Worm (Caenorhabditis elegans) whole organism, L2 larva: ENCODE measurements around the gene aptf-3.

Experiments used
- C34F6.9 ChIP-seq: fragments of 150-350 bp; optimal IDR thresholded peaks from 2 replicates; lab custom pipeline; 2014; ENCODE audit warnings: missing biosample characterization, missing genetic modification characterization
- R02D3.7 ChIP-seq: fragments of 150-350 bp; optimal IDR thresholded peaks from 2 replicates; lab custom pipeline; 2014; ENCODE audit warnings: missing biosample characterization, missing genetic modification characterization
- Y55F3AM.14 ChIP-seq: fragments of 200-800 bp; sonication (Bioruptor generic); optimal IDR thresholded peaks from 2 replicates; lab custom pipeline; 2018; ENCODE audit warnings: mild to moderate bottlenecking, missing genetic modification characterization, missing compliant biosample characterization
- ZK546.5 ChIP-seq: sonication (generic microtip); optimal IDR thresholded peaks from 2 replicates; lab custom pipeline; 2017; ENCODE audit warnings: missing biosample characterization, missing genetic modification characterization
- alr-1 ChIP-seq: fragments of 150-350 bp; optimal IDR thresholded peaks from 2 replicates; lab custom pipeline; 2014; ENCODE audit warnings: missing biosample characterization, missing genetic modification characterization
- ama-1 ChIP-seq: fragments of 150-350 bp; optimal IDR thresholded peaks from 2 replicates; lab custom pipeline; 2018; ENCODE audit warnings: inconsistent platforms
- ceh-16 ChIP-seq: fragments of 150-350 bp; optimal IDR thresholded peaks from 2 replicates; lab custom pipeline; 2014; ENCODE audit warnings: missing biosample characterization, missing genetic modification characterization
- crh-2 ChIP-seq: sonication (generic microtip); optimal IDR thresholded peaks from 2 replicates; lab custom pipeline; 2017; ENCODE audit warnings: missing biosample characterization, missing genetic modification characterization
- fos-1 ChIP-seq: fragments of 150-350 bp; optimal IDR thresholded peaks from 2 replicates; lab custom pipeline; 2014; ENCODE audit warnings: missing biosample characterization, missing genetic modification characterization
- gmeb-1 ChIP-seq: fragments of 150-350 bp; optimal IDR thresholded peaks from 2 replicates; lab custom pipeline; 2014; ENCODE audit warnings: missing biosample characterization, missing genetic modification characterization
- lin-11 ChIP-seq: fragments of 150-350 bp; sonication (generic microtip); optimal IDR thresholded peaks from 2 replicates; lab custom pipeline; 2014; ENCODE audit warnings: missing biosample characterization, missing genetic modification characterization, inconsistent platforms, mixed read lengths
- lsy-2 ChIP-seq, 2 experiments: fragments of 150-350 bp in 1 of 2; sonication (generic microtip) in 1 of 2; optimal IDR thresholded peaks; 2 replicates each; lab custom pipeline; 2014 to 2017; ENCODE audit warnings: missing biosample characterization in 2 of 2, missing genetic modification characterization in 2 of 2
- mab-5 ChIP-seq: fragments of 150-350 bp; optimal IDR thresholded peaks from 2 replicates; lab custom pipeline; 2014; ENCODE audit warnings: missing biosample characterization, missing genetic modification characterization
- mbf-1 ChIP-seq: sonication (generic microtip); optimal IDR thresholded peaks from 2 replicates; lab custom pipeline; 2017; ENCODE audit warnings: missing biosample characterization, missing genetic modification characterization
- mdl-1 ChIP-seq, 2 experiments: fragments of 150-350 bp in 1 of 2; sonication (generic microtip) in 1 of 2; optimal IDR thresholded peaks; 2 replicates each; lab custom pipeline; 2017; ENCODE audit warnings: missing biosample characterization in 2 of 2, missing genetic modification characterization in 2 of 2
- nhr-10 ChIP-seq: sonication (generic microtip); optimal IDR thresholded peaks from 2 replicates; lab custom pipeline; 2017; ENCODE audit warnings: missing biosample characterization, missing genetic modification characterization
- nhr-11 ChIP-seq: fragments of 150-350 bp; optimal IDR thresholded peaks from 2 replicates; lab custom pipeline; 2014; ENCODE audit warnings: missing biosample characterization, missing genetic modification characterization
- nhr-12 ChIP-seq: fragments of 150-350 bp; optimal IDR thresholded peaks from 2 replicates; lab custom pipeline; 2014; ENCODE audit warnings: missing biosample characterization, missing genetic modification characterization
- nhr-129 ChIP-seq: fragments of 150-350 bp; optimal IDR thresholded peaks from 2 replicates; lab custom pipeline; 2014; ENCODE audit warnings: missing biosample characterization, missing genetic modification characterization
- nhr-21 ChIP-seq: fragments of 150-350 bp; optimal IDR thresholded peaks from 2 replicates; lab custom pipeline; 2014; ENCODE audit warnings: missing biosample characterization, missing genetic modification characterization
- nhr-237 ChIP-seq: fragments of 150-350 bp; optimal IDR thresholded peaks from 2 replicates; lab custom pipeline; 2014; ENCODE audit warnings: missing biosample characterization, missing genetic modification characterization
- nhr-25 ChIP-seq: fragments of 150-350 bp; sonication (generic microtip); optimal IDR thresholded peaks from 3 replicates; lab custom pipeline; 2014; ENCODE audit warnings: missing biosample characterization, missing genetic modification characterization
- nhr-6 ChIP-seq: fragments of 150-350 bp; optimal IDR thresholded peaks from 2 replicates; lab custom pipeline; 2014; ENCODE audit warnings: missing biosample characterization, missing genetic modification characterization
- peb-1 ChIP-seq: fragments of 150-350 bp; optimal IDR thresholded peaks from 2 replicates; lab custom pipeline; 2014; ENCODE audit warnings: missing biosample characterization, missing genetic modification characterization
- sem-4 ChIP-seq: fragments of 150-350 bp; optimal IDR thresholded peaks from 2 replicates; lab custom pipeline; 2014; ENCODE audit warnings: missing biosample characterization, missing genetic modification reagents, missing genetic modification characterization
- skn-1 ChIP-seq: sonication (generic microtip); optimal IDR thresholded peaks from 2 replicates; lab custom pipeline; 2017; ENCODE audit warnings: missing biosample characterization, missing genetic modification characterization
- sma-3 ChIP-seq: sonication (generic microtip); optimal IDR thresholded peaks from 2 replicates; lab custom pipeline; 2016; ENCODE audit warnings: missing genetic modification reagents, missing genetic modification characterization, missing compliant biosample characterization
- sma-9 ChIP-seq, 2 experiments: fragments of 150-350 bp in 1 of 2; sonication (generic microtip) in 1 of 2; optimal IDR thresholded peaks; 2 replicates each; lab custom pipeline; 2014 to 2016; ENCODE audit warnings: missing genetic modification characterization in 2 of 2, mild to moderate bottlenecking in 1 of 2, missing biosample characterization in 1 of 2, missing compliant biosample characterization in 1 of 2, missing genetic modification reagents in 1 of 2, moderate library complexity in 1 of 2
- snpc-4 ChIP-seq: fragments of 150-350 bp; optimal IDR thresholded peaks from 2 replicates; lab custom pipeline; 2014; ENCODE audit warnings: missing biosample characterization, missing genetic modification characterization
- unc-39 ChIP-seq: fragments of 150-350 bp; optimal IDR thresholded peaks from 2 replicates; lab custom pipeline; 2014; ENCODE audit warnings: missing biosample characterization, missing genetic modification characterization
- unc-55 ChIP-seq: fragments of 150-350 bp; sonication (generic microtip); optimal IDR thresholded peaks from 3 replicates; lab custom pipeline; 2014; ENCODE audit warnings: missing biosample characterization, missing genetic modification reagents, missing genetic modification characterization
- zag-1 ChIP-seq: fragments of 150-350 bp; optimal IDR thresholded peaks from 2 replicates; lab custom pipeline; 2014; ENCODE audit warnings: missing biosample characterization, missing genetic modification characterization
- ztf-1 ChIP-seq: fragments of 200-800 bp; sonication (Bioruptor generic); conservative IDR thresholded peaks from 2 replicates; pipeline ENCODE4 v1.3.6; 2022; ENCODE audit warnings: missing genetic modification characterization, missing compliant biosample characterization
- ztf-11 ChIP-seq: sonication (generic microtip); optimal IDR thresholded peaks from 2 replicates; lab custom pipeline; 2017; ENCODE audit warnings: missing biosample characterization, missing genetic modification characterization
- ztf-4 ChIP-seq: fragments of 150-350 bp; optimal IDR thresholded peaks from 2 replicates; lab custom pipeline; 2014; ENCODE audit warnings: missing biosample characterization, missing genetic modification characterization

Gene aptf-3

DNA sequence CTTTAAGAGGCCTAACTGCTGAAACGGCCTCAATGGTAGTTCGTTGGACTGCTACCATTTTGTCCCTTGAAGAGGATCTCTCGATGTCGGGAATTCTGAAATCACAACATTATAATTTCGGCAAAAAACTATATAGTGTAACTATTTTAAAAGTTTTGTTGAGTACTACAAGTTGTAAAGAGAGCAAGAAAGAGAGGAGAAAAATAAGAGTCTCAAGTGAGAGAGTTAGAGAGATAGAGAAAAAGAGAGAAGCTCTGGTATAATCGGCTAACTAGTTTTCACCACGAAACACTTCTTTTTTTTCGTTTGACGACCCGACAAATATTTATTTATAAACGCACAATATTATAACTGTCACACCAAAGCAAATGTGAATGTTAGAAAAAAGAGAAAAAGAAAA lies 43.6 kb downstream of the aptf-3 start, which contains the start of gene vab-9:
vab-9 (minus strand) TSS at position 101 of the 400 bp plus-strand sequence.
- no peak for TF ChIP-seq unc-39 (tag; lab: Kevin White, UChicago)
- TF ChIP-seq ama-1 (lab: Kevin White, UChicago) = no peak
- no peak for TF ChIP-seq nhr-11 (tag; lab: Kevin White, UChicago)
- TF ChIP-seq skn-1 (tag; lab: Kevin White, UChicago) = no peak
- no peak for TF ChIP-seq gmeb-1 (tag; lab: Kevin White, UChicago)
- no peak for TF ChIP-seq unc-55 (GFP tag; lab: Kevin White, UChicago)
- no peak for TF ChIP-seq sma-3 (GFP tag; lab: Kevin White, UChicago)
- no peak for TF ChIP-seq lin-11 (tag; lab: Kevin White, UChicago)
- no peak for TF ChIP-seq ZK546.5 (tag; lab: Kevin White, UChicago)
- TF ChIP-seq ztf-1 (GFP tag; lab: Robert Waterston, UW) = no peak
- no peak for TF ChIP-seq nhr-6 (tag; lab: Kevin White, UChicago)
- TF ChIP-seq ztf-4 (tag; lab: Kevin White, UChicago) = no peak
- no peak for TF ChIP-seq mbf-1
- TF ChIP-seq Y55F3AM.14 = no peak

DNA sequence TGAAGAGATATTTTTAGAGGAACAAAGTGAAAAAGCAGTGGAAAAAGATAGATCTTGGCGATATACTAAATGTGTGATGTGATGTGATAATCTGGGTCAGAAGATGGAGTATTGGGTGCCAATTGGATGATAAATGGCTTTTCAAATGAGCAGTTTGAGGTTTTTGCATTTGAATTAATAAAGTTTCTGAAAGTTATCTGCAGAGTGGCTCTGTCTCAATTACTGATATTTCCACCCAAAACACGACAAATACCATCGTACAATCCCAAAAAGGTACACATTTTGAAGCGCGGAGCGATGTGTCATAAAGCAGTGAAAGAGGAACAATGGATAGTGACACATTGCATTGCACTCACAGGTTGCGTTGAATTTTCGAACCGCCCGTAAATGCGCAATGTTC lies 45.6 kb downstream of the aptf-3 start:
- TF ChIP-seq snpc-4 (tag; lab: Kevin White, UChicago) = no peak
- TF ChIP-seq alr-1 = no peak
- TF ChIP-seq nhr-25 = no peak
- TF ChIP-seq R02D3.7 (tag; lab: Kevin White, UChicago) = no peak
- no peak for TF ChIP-seq unc-39 (tag; lab: Kevin White, UChicago)
- no peak for TF ChIP-seq ama-1 (lab: Kevin White, UChicago)
- no peak for TF ChIP-seq lsy-2 (tag; optimal IDR thresholded peaks at IDR 0.05; lab: Kevin White, UChicago)
- TF ChIP-seq mdl-1 (tag; optimal IDR thresholded peaks at IDR 0.05; lab: Kevin White, UChicago) = no peak
- TF ChIP-seq nhr-12 = no peak
- no peak for TF ChIP-seq sma-3 (GFP tag; lab: Kevin White, UChicago)
- TF ChIP-seq ztf-11 (tag; lab: Kevin White, UChicago) = no peak
- no peak for TF ChIP-seq unc-55 (GFP tag; lab: Kevin White, UChicago)
- TF ChIP-seq nhr-10 (tag; lab: Kevin White, UChicago) = no peak
- no peak for TF ChIP-seq lin-11 (tag; lab: Kevin White, UChicago)
- TF ChIP-seq mbf-1 = no peak
- no peak for TF ChIP-seq nhr-237 (tag; lab: Kevin White, UChicago)
- no peak for TF ChIP-seq zag-1

DNA sequence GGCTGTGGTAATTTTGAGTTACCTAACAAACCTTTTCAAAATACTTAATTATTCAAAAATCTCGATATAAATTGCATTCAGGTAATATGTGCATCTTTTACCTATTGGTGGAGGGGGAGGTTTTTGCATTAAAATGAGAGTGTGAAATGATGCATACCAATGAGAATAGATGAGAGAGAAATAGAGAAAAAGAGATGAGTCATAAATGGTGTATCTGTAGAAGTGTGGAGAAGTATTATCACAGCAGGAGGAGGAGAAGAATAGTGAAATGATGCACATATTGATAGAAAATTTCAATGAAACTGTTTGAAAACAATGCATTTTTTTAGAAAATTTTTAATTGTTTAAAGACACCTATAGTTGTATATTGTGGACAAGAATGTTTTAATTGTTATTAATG lies 46.5 kb downstream of the aptf-3 start:
- TF ChIP-seq crh-2 (tag; lab: Kevin White, UChicago) = peak; percentile 24
- TF ChIP-seq C34F6.9 (tag; lab: Kevin White, UChicago) = peak; percentile 5
- peak; percentile 84 for TF ChIP-seq fos-1 (tag; lab: Kevin White, UChicago)
- no peak for TF ChIP-seq zag-1
- TF ChIP-seq nhr-21 (tag; lab: Kevin White, UChicago) = no peak
- TF ChIP-seq peb-1 (tag; lab: Kevin White, UChicago) = no peak

DNA sequence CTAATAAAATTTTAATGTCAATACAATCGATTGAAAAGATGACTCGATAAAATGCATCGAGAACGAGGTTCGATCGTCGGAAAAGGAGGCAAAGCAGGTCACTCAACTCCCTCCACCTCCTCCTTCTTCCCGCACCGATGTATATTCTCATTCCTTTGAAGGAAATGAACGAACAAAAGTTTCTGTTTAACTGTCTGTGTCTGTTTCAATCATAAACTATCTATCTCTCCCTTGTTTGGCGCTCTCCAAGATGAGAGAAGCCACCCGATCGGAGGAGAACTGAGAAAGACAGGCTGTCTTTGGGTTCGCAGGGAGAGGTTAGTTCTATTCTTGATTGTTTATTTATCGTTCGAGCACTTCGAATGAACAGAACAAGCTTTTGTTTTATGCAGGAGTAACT lies 47.1 kb downstream of the aptf-3 start, which contains the start of gene D2085.7:
D2085.7 (plus strand) TSS at position 251 of the 400 bp plus-strand sequence.
- TF ChIP-seq ztf-11 (tag; lab: Kevin White, UChicago) (no peak), fos-1 (tag; lab: Kevin White, UChicago) (peak; percentile 63), mab-5 (tag; lab: Kevin White, UChicago) (no peak)
- TF ChIP-seq, all 48 proteins: peak for 1

DNA sequence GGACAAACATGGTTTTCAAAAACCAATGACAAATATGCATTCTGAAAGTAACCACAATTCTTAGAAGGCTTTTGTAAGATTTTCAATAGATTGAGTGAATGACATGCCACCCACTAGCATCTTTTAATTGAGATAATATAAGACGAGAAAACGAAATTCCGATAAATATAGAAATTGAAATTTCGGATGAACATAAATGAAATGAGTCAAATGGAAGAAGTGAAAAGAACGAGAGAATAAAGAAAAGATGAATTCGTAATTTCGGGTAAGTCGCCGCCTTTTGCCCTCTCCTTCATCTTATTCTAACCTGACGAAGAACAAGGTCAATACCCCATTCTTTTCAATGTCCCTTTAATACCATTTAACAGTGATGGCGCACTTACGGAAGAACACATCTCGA lies 48.4 kb downstream of the aptf-3 start:
- TF ChIP-seq nhr-10 (tag; lab: Kevin White, UChicago) (no peak), zag-1 (no peak), ZK546.5 (tag; lab: Kevin White, UChicago) (no peak), sma-9 (GFP tag; optimal IDR thresholded peaks at IDR 0.05; lab: Kevin White, UChicago) (no peak), sma-9 (tag; optimal IDR thresholded peaks at IDR 0.05; lab: Kevin White, UChicago) (no peak), nhr-129 (tag; lab: Kevin White, UChicago) (no peak), ceh-16 (tag; lab: Kevin White, UChicago) (no peak), sem-4 (no peak), lin-11 (tag; lab: Kevin White, UChicago) (no peak), nhr-6 (tag; lab: Kevin White, UChicago) (no peak)
